Worm (Caenorhabditis elegans) whole organism, young adult: ENCODE data around the gene F53F4.17.

Experiments
- D2030.7 ChIP-seq: fragments of 200-800 bp; sonication (Bioruptor generic); IDR thresholded peaks from 2 replicates; pipeline ENCODE4 v1.3.6; 2022; ENCODE audit warnings: missing genetic modification reagents, missing genetic modification characterization, missing compliant biosample characterization
- F37B4.10 ChIP-seq: fragments of 200-800 bp; sonication (Bioruptor generic); IDR thresholded peaks from 2 replicates; pipeline ENCODE4 v1.3.6; 2022; ENCODE audit warnings: missing genetic modification characterization, missing compliant biosample characterization
- F49E8.2 ChIP-seq: sonication (generic microtip); optimal IDR thresholded peaks from 3 replicates; lab custom pipeline; 2017; ENCODE audit warnings: missing genetic modification characterization, mild to moderate bottlenecking, missing compliant biosample characterization, antibody characterized with exemption, moderate library complexity; ENCODE audit not compliant: insufficient read depth
- F52B5.7 ChIP-seq: sonication (generic microtip); optimal IDR thresholded peaks from 2 replicates; lab custom pipeline; 2016; ENCODE audit warnings: mild to moderate bottlenecking, missing genetic modification characterization, missing compliant biosample characterization
- F55B11.4 ChIP-seq: sonication (generic microtip); optimal IDR thresholded peaks from 2 replicates; lab custom pipeline; 2016; ENCODE audit warnings: missing compliant biosample characterization, missing genetic modification characterization, borderline replicate concordance; ENCODE audit not compliant: insufficient read depth
- F57A8.1 ChIP-seq: fragments of 200-800 bp; sonication (Bioruptor generic); optimal IDR thresholded peaks from 2 replicates; lab custom pipeline; 2018; ENCODE audit warnings: mild to moderate bottlenecking, missing genetic modification characterization, moderate library complexity, missing compliant biosample characterization
- K12H6.12 ChIP-seq: fragments of 200-800 bp; sonication (Bioruptor generic); optimal IDR thresholded peaks from 2 replicates; lab custom pipeline; 2018; ENCODE audit warnings: mild to moderate bottlenecking, missing genetic modification characterization, missing compliant biosample characterization
- T26A5.8 ChIP-seq: sonication (generic microtip); optimal IDR thresholded peaks from 2 replicates; lab custom pipeline; 2016; ENCODE audit warnings: missing genetic modification characterization, missing compliant biosample characterization
- Y53F4B.3 ChIP-seq: fragments of 200-800 bp; sonication (Bioruptor generic); IDR thresholded peaks from 2 replicates; pipeline ENCODE4 v1.3.6; 2022; ENCODE audit warnings: missing genetic modification reagents, missing genetic modification characterization, missing compliant biosample characterization
- Y67H2A.10 ChIP-seq: fragments of 200-800 bp; sonication (Bioruptor generic); conservative IDR thresholded peaks from 2 replicates; pipeline ENCODE4 v1.3.6; 2022; ENCODE audit warnings: missing genetic modification reagents, missing genetic modification characterization, missing compliant biosample characterization
- ZK185.1 ChIP-seq: sonication (generic microtip); optimal IDR thresholded peaks from 2 replicates; lab custom pipeline; 2016; ENCODE audit warnings: mild to moderate bottlenecking, missing genetic modification characterization, missing compliant biosample characterization; ENCODE audit not compliant: poor library complexity, severe bottlenecking
- akir-1 ChIP-seq: fragments of 200-800 bp; sonication (Bioruptor generic); optimal IDR thresholded peaks from 2 replicates; lab custom pipeline; 2018; ENCODE audit warnings: mild to moderate bottlenecking, missing genetic modification characterization, moderate library complexity, missing compliant biosample characterization
- atf-7 ChIP-seq: sonication (generic microtip); optimal IDR thresholded peaks from 2 replicates; lab custom pipeline; 2017; ENCODE audit warnings: mild to moderate bottlenecking, missing genetic modification characterization, missing compliant biosample characterization
- bed-1 ChIP-seq: fragments of 200-800 bp; sonication (Bioruptor generic); IDR thresholded peaks from 2 replicates; pipeline ENCODE4 v1.3.6; 2022; ENCODE audit warnings: missing genetic modification reagents, missing genetic modification characterization, missing compliant biosample characterization
- cebp-1 ChIP-seq, 2 experiments: fragments of 200-800 bp in 1 of 2; sonication (Bioruptor generic) in 1 of 2; sonication (generic microtip) in 1 of 2; IDR thresholded peaks in 1 of 2; optimal IDR thresholded peaks in 1 of 2; 2 replicates each; pipeline versions ENCODE4 v1.3.6 to Lab custom; 2017 to 2022; ENCODE audit warnings: missing compliant biosample characterization in 2 of 2, missing genetic modification characterization in 2 of 2, mild to moderate bottlenecking in 1 of 2, missing genetic modification reagents in 1 of 2, moderate library complexity in 1 of 2
- egl-18 ChIP-seq: fragments of 200-800 bp; sonication (Bioruptor generic); IDR thresholded peaks from 2 replicates; pipeline ENCODE4 v1.3.6; 2022; ENCODE audit warnings: missing genetic modification reagents, missing genetic modification characterization, missing compliant biosample characterization
- hlh-12 ChIP-seq: sonication (generic microtip); optimal IDR thresholded peaks from 2 replicates; lab custom pipeline; 2016; ENCODE audit warnings: missing genetic modification characterization, missing compliant biosample characterization
- lin-26 ChIP-seq: fragments of 200-800 bp; sonication (Bioruptor generic); IDR thresholded peaks from 2 replicates; pipeline ENCODE4 v1.3.6; 2022; ENCODE audit warnings: missing genetic modification reagents, missing genetic modification characterization, missing compliant biosample characterization
- lir-1 ChIP-seq: fragments of 200-800 bp; sonication (Bioruptor generic); conservative IDR thresholded peaks from 2 replicates; pipeline ENCODE4 v1.3.6; 2022; ENCODE audit warnings: missing genetic modification reagents, missing genetic modification characterization, missing compliant biosample characterization
- lsl-1 ChIP-seq: fragments of 200-800 bp; sonication (Bioruptor generic); optimal IDR thresholded peaks from 2 replicates; lab custom pipeline; 2018; ENCODE audit warnings: mild to moderate bottlenecking, missing genetic modification characterization, moderate library complexity, missing compliant biosample characterization
- madf-6 ChIP-seq: fragments of 200-800 bp; sonication (Bioruptor generic); IDR thresholded peaks from 2 replicates; pipeline ENCODE4 v1.3.6; 2022; ENCODE audit warnings: missing genetic modification reagents, missing genetic modification characterization, missing compliant biosample characterization
- mel-28 ChIP-seq: sonication (generic microtip); optimal IDR thresholded peaks from 2 replicates; lab custom pipeline; 2016; ENCODE audit warnings: borderline replicate concordance, mild to moderate bottlenecking, missing genetic modification characterization, missing compliant biosample characterization
- nfyb-1 ChIP-seq: fragments of 200-800 bp; sonication (Bioruptor generic); IDR thresholded peaks from 2 replicates; pipeline ENCODE4 v1.3.6; 2022; ENCODE audit warnings: missing genetic modification reagents, missing genetic modification characterization, missing compliant biosample characterization
- nhr-27 ChIP-seq: fragments of 200-800 bp; sonication (Bioruptor generic); optimal IDR thresholded peaks from 2 replicates; lab custom pipeline; 2018; ENCODE audit warnings: mild to moderate bottlenecking, missing genetic modification characterization, moderate library complexity, missing compliant biosample characterization
- pbrm-1 ChIP-seq: fragments of 200-800 bp; sonication (Bioruptor generic); IDR thresholded peaks from 2 replicates; pipeline ENCODE4 v1.3.6; 2022; ENCODE audit warnings: missing genetic modification reagents, missing genetic modification characterization, missing compliant biosample characterization
- rpc-1 ChIP-seq, 2 experiments: fragments of 150-350 bp in 1 of 2; sonication (generic microtip) in 1 of 2; optimal IDR thresholded peaks; 2 replicates each; lab custom pipeline; 2014 to 2018; ENCODE audit warnings: missing biosample characterization in 1 of 2, missing genetic modification characterization in 1 of 2, missing genetic modification reagents in 1 of 2, missing genotype in 1 of 2
- sdz-38 ChIP-seq: sonication (generic microtip); optimal IDR thresholded peaks from 2 replicates; lab custom pipeline; 2016; ENCODE audit warnings: missing genotype, missing genetic modification characterization, missing compliant biosample characterization
- snpc-3.4 ChIP-seq: sonication (generic microtip); optimal IDR thresholded peaks from 2 replicates; lab custom pipeline; 2017; ENCODE audit warnings: missing genetic modification characterization, mild to moderate bottlenecking, missing compliant biosample characterization, antibody characterized with exemption, moderate library complexity, missing genotype, missing genetic modification reagents
- tlf-1 ChIP-seq: fragments of 200-800 bp; sonication (Bioruptor generic); optimal IDR thresholded peaks from 2 replicates; lab custom pipeline; 2018; ENCODE audit warnings: mild to moderate bottlenecking, missing genetic modification characterization, missing compliant biosample characterization
- xnd-1 ChIP-seq: sonication (generic microtip); optimal IDR thresholded peaks from 2 replicates; lab custom pipeline; 2016; ENCODE audit warnings: missing genotype, missing genetic modification reagents, missing genetic modification characterization, missing compliant biosample characterization
- ztf-18 ChIP-seq: sonication (generic microtip); optimal IDR thresholded peaks from 2 replicates; lab custom pipeline; 2016; ENCODE audit warnings: missing genotype, mild to moderate bottlenecking, missing genetic modification characterization, missing compliant biosample characterization
- ztf-22 ChIP-seq: fragments of 200-800 bp; sonication (Bioruptor generic); optimal IDR thresholded peaks from 2 replicates; lab custom pipeline; 2018; ENCODE audit warnings: mild to moderate bottlenecking, missing genetic modification characterization, moderate library complexity, missing compliant biosample characterization
- ztf-25 ChIP-seq: fragments of 200-800 bp; sonication (Bioruptor generic); IDR thresholded peaks from 2 replicates; pipeline ENCODE4 v1.3.6; 2022; ENCODE audit warnings: missing genetic modification reagents, missing genetic modification characterization, missing compliant biosample characterization
- ztf-26 ChIP-seq: sonication (generic microtip); optimal IDR thresholded peaks from 2 replicates; lab custom pipeline; 2017; ENCODE audit warnings: missing genetic modification characterization, missing compliant biosample characterization
- ztf-28 ChIP-seq: fragments of 200-800 bp; sonication (Bioruptor generic); IDR thresholded peaks from 2 replicates; pipeline ENCODE4 v1.3.6; 2022; ENCODE audit warnings: missing genetic modification reagents, missing genetic modification characterization, missing compliant biosample characterization
- ztf-3 ChIP-seq: fragments of 200-800 bp; sonication (Bioruptor generic); optimal IDR thresholded peaks from 2 replicates; lab custom pipeline; 2018; ENCODE audit warnings: mild to moderate bottlenecking, missing genetic modification characterization, missing compliant biosample characterization
- ztf-6 ChIP-seq: fragments of 200-800 bp; sonication (Bioruptor generic); IDR thresholded peaks from 2 replicates; pipeline ENCODE4 v1.3.6; 2022; ENCODE audit warnings: missing genetic modification reagents, missing genetic modification characterization, missing compliant biosample characterization

The F53F4.17 gene

ce11 chrV:13556746-13557145 lies 31.3 kb upstream of the F53F4.17 start, which contains the start of gene cav-2 (continued):
- TF ChIP-seq sdz-38 (tag; lab: Kevin White, UChicago) = no peak
- TF ChIP-seq hlh-12 = no peak
- TF ChIP-seq Y67H2A.10 (GFP tag; lab: Robert Waterston, UW) = 0 out of 2 replicates have a peak, but pooled peaks have one; percentile 52
- TF ChIP-seq bed-1 (GFP tag; lab: Robert Waterston, UW) = no peak
- 0 out of 2 replicates have a peak, but pooled peaks have one; percentile 51 for TF ChIP-seq ztf-28 (GFP tag; lab: Robert Waterston, UW)
- no peak for TF ChIP-seq F57A8.1 (GFP tag; lab: Kevin White, UChicago)
- no peak for TF ChIP-seq ztf-26 (tag; lab: Kevin White, UChicago)
- TF ChIP-seq lir-1 (GFP tag; lab: Robert Waterston, UW) = peak; percentile 60
- TF ChIP-seq atf-7 (tag; lab: Kevin White, UChicago) = peak; percentile 74
- peak; percentile 89 for TF ChIP-seq ZK185.1
- peak; percentile 6 for TF ChIP-seq ztf-18 (tag; lab: Kevin White, UChicago)
- TF ChIP-seq tlf-1 = peak; percentile 21
- TF ChIP-seq F37B4.10 (GFP tag; lab: Robert Waterston, UW) = no peak
- no peak for TF ChIP-seq T26A5.8
- no peak for TF ChIP-seq F49E8.2
- no peak for TF ChIP-seq snpc-3.4
- TF ChIP-seq xnd-1 = peak; percentile 4
- TF ChIP-seq ztf-25 = peak; percentile 65; the same call in 1 of the 2 replicates
- no peak for TF ChIP-seq F52B5.7
- TF ChIP-seq ztf-3 (GFP tag; lab: Kevin White, UChicago) = peak; percentile 20
- peak; percentile 51 for TF ChIP-seq K12H6.12 (tag; lab: Kevin White, UChicago)
- TF ChIP-seq ztf-22 (GFP tag; lab: Kevin White, UChicago) = peak; percentile 49
- no peak for TF ChIP-seq ztf-6
- TF ChIP-seq Y53F4B.3 (GFP tag; lab: Robert Waterston, UW) = no peak
- peak; percentile 69 for TF ChIP-seq madf-6 (GFP tag; lab: Robert Waterston, UW)
- no peak for TF ChIP-seq egl-18 (GFP tag; lab: Robert Waterston, UW)
- no peak for TF ChIP-seq mel-28 (tag; lab: Kevin White, UChicago)
- TF ChIP-seq nfyb-1 (GFP tag; lab: Robert Waterston, UW) = peak; percentile 52; the same call in 1 of the 2 replicates
- TF ChIP-seq pbrm-1 (GFP tag; lab: Robert Waterston, UW) = 0 out of 2 replicates have a peak, but pooled peaks have one; percentile 32
- no peak for TF ChIP-seq F55B11.4

DNA sequence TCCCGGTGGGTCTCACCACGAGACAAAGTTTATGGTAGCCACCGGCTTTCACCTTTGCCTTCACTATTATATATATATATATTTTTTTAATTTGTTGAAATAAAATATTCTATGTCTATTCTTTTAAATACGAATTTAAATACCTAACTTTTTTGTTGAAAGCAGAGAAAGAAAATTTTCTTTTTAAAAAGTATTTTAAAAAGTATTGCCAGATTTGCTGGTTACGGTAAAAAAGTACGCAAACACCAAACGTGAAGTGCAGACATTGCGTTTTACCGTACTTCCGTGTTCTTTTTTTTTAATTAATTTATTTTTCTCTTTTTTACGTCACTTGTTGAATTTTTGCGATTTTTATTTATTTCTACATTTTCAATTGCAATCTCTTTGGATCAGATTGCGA lies 28.0 kb upstream of the F53F4.17 start, which contains the start of gene C56A3.8:
TSS of gene C56A3.8 (plus strand) at position 301 of the 400 bp plus-strand sequence.
- TF ChIP-seq nhr-27 (tag; lab: Kevin White, UChicago) (no peak), F55B11.4 (no peak), lin-26 (GFP tag; lab: Robert Waterston, UW) (no peak), bed-1 (GFP tag; lab: Robert Waterston, UW) (no peak), akir-1 (GFP tag; lab: Kevin White, UChicago) (no peak), cebp-1 (GFP tag; IDR thresholded peaks at IDR 0.05; lab: Robert Waterston, UW) (no peak), cebp-1 (tag; optimal IDR thresholded peaks at IDR 0.05; lab: Kevin White, UChicago) (no peak), ZK185.1 (no peak), lsl-1 (GFP tag; lab: Kevin White, UChicago) (peak; percentile 84), nfyb-1 (GFP tag; lab: Robert Waterston, UW) (no peak), rpc-1 (optimal IDR thresholded peaks at IDR 0.05; lab: Kevin White, UChicago) (no peak), rpc-1 (tag; optimal IDR thresholded peaks at IDR 0.05; lab: Kevin White, UChicago) (no peak), ztf-26 (tag; lab: Kevin White, UChicago) (no peak), D2030.7 (peak; percentile 38; the same call in 1 of the 2 replicates)
- TF ChIP-seq, all 124 proteins: peak for 2
